Fruit fly (Drosophila melanogaster) whole organism, embryonic: Measurements from ENCODE around the gene CG42390.

Experiments used
- Abd-B ChIP-seq: fragments of 200-800 bp; sonication (Bioruptor generic); optimal IDR thresholded peaks from 2 replicates; lab custom pipeline; 2018; ENCODE audit warnings: missing biosample characterization, mild to moderate bottlenecking, missing genetic modification characterization, moderate library complexity
- Ada2b ChIP-seq: fragments of 200-800 bp; sonication (Bioruptor generic); IDR thresholded peaks from 2 replicates; pipeline ENCODE4 v1.3.6; 2022; ENCODE audit warnings: missing biosample characterization, missing genetic modification characterization
- Aef1 ChIP-seq: fragments of 200-800 bp; sonication (Bioruptor generic); IDR thresholded peaks from 3 replicates; pipeline ENCODE4 v1.3.6; 2022; ENCODE audit warnings: missing biosample characterization, missing genetic modification characterization
- Awh ChIP-seq: fragments of 200-800 bp; sonication (Bioruptor generic); IDR thresholded peaks from 2 replicates; pipeline ENCODE4, ENCODE4 v1.3.6; 2022; ENCODE audit warnings: missing biosample characterization, missing genetic modification characterization
- BEAF-32 ChIP-seq: fragments of 200-800 bp; sonication (Bioruptor generic); optimal IDR thresholded peaks from 3 replicates; lab custom pipeline; 2017; ENCODE audit warnings: missing biosample characterization, missing genetic modification characterization, mild to moderate bottlenecking, moderate library complexity, missing genetic modification reagents
- CG10979 ChIP-seq: fragments of 200-800 bp; sonication (Bioruptor generic); optimal IDR thresholded peaks from 2 replicates; lab custom pipeline; 2018; ENCODE audit warnings: missing biosample characterization, mild to moderate bottlenecking, missing genetic modification characterization, moderate library complexity
- CG11247 ChIP-seq: fragments of 200-800 bp; sonication (Bioruptor generic); IDR thresholded peaks from 2 replicates; pipeline ENCODE4 v1.3.6; 2022; ENCODE audit warnings: missing biosample characterization, missing genetic modification characterization
- CG1233 ChIP-seq: fragments of 200-800 bp; sonication (Bioruptor generic); optimal IDR thresholded peaks from 4 replicates; lab custom pipeline; 2018; ENCODE audit warnings: missing biosample characterization, mild to moderate bottlenecking, missing genetic modification characterization
- CG13424 ChIP-seq: fragments of 200-800 bp; sonication (Bioruptor generic); optimal IDR thresholded peaks from 2 replicates; lab custom pipeline; 2019; ENCODE audit warnings: missing biosample characterization, mild to moderate bottlenecking, missing genetic modification characterization, moderate library complexity
- CG1529 ChIP-seq: fragments of 200-800 bp; sonication (Bioruptor generic); optimal IDR thresholded peaks from 3 replicates; lab custom pipeline; 2018; ENCODE audit warnings: missing biosample characterization, missing genetic modification characterization
- CG17361 ChIP-seq: fragments of 200-800 bp; sonication (Bioruptor generic); IDR thresholded peaks from 3 replicates; pipeline ENCODE4 v1.3.6; 2022; ENCODE audit warnings: missing biosample characterization, missing genetic modification characterization
- CG2678 ChIP-seq: fragments of 200-800 bp; sonication (Bioruptor generic); optimal IDR thresholded peaks from 3 replicates; lab custom pipeline; 2019; ENCODE audit warnings: missing biosample characterization, mild to moderate bottlenecking, missing genetic modification characterization, moderate library complexity
- CG3407 ChIP-seq: fragments of 200-800 bp; sonication (Bioruptor generic); optimal IDR thresholded peaks from 2 replicates; lab custom pipeline; 2018; ENCODE audit warnings: missing biosample characterization, mild to moderate bottlenecking, missing genetic modification characterization
- CG4424 ChIP-seq: fragments of 200-800 bp; sonication (Bioruptor generic); optimal IDR thresholded peaks from 3 replicates; lab custom pipeline; 2016; ENCODE audit warnings: missing biosample characterization, missing genetic modification characterization
- CG6272 ChIP-seq: fragments of 200-800 bp; sonication (Bioruptor generic); IDR thresholded peaks from 2 replicates; pipeline ENCODE4 v1.3.6; 2022; ENCODE audit warnings: missing biosample characterization, missing genetic modification characterization
- CG6813 ChIP-seq: fragments of 200-800 bp; sonication (Bioruptor generic); optimal IDR thresholded peaks from 2 replicates; lab custom pipeline; 2017; ENCODE audit warnings: missing biosample characterization, missing genetic modification characterization, mild to moderate bottlenecking, moderate library complexity, missing genetic modification reagents
- CG6854 ChIP-seq: fragments of 200-800 bp; sonication (Bioruptor generic); optimal IDR thresholded peaks from 3 replicates; lab custom pipeline; 2017; ENCODE audit warnings: missing biosample characterization, mild to moderate bottlenecking, missing genetic modification characterization
- CG9609 ChIP-seq: fragments of 200-800 bp; sonication (Bioruptor generic); optimal IDR thresholded peaks from 3 replicates; lab custom pipeline; 2016; ENCODE audit warnings: missing biosample characterization, missing genetic modification characterization
- Dek ChIP-seq: fragments of 200-800 bp; sonication (Bioruptor generic); optimal IDR thresholded peaks from 3 replicates; lab custom pipeline; 2019; ENCODE audit warnings: missing biosample characterization, mild to moderate bottlenecking, missing genetic modification characterization, moderate library complexity
- HLHmδ ChIP-seq: fragments of 200-800 bp; sonication (Bioruptor generic); optimal IDR thresholded peaks from 2 replicates; lab custom pipeline; 2018; ENCODE audit warnings: missing biosample characterization, mild to moderate bottlenecking, missing genetic modification characterization, moderate library complexity
- HmgD ChIP-seq: fragments of 200-800 bp; sonication (Bioruptor generic); optimal IDR thresholded peaks from 3 replicates; lab custom pipeline; 2016; ENCODE audit warnings: missing biosample characterization, missing genetic modification characterization
- Hsf ChIP-seq: fragments of 200-800 bp; sonication (Bioruptor generic); optimal IDR thresholded peaks from 3 replicates; lab custom pipeline; 2016; ENCODE audit warnings: missing biosample characterization, missing genetic modification characterization
- Lim3 ChIP-seq: fragments of 200-800 bp; sonication (Bioruptor generic); IDR thresholded peaks from 2 replicates; pipeline ENCODE4 v1.3.6; 2022; ENCODE audit warnings: missing biosample characterization, missing genetic modification characterization
- MESR4 ChIP-seq: fragments of 200-800 bp; sonication (Bioruptor generic); optimal IDR thresholded peaks from 2 replicates; lab custom pipeline; 2018; ENCODE audit warnings: missing biosample characterization, mild to moderate bottlenecking, missing genetic modification characterization, moderate library complexity
- Oaz ChIP-seq: fragments of 200-800 bp; sonication (Bioruptor generic); IDR thresholded peaks from 2 replicates; pipeline ENCODE4 v1.3.6; 2022; ENCODE audit warnings: missing biosample characterization, missing genetic modification characterization
- ab ChIP-seq: fragments of 200-800 bp; sonication (Bioruptor generic); optimal IDR thresholded peaks from 2 replicates; lab custom pipeline; 2016; ENCODE audit warnings: missing biosample characterization, missing genetic modification characterization
- abd-A ChIP-seq: fragments of 200-800 bp; sonication (Bioruptor generic); optimal IDR thresholded peaks from 3 replicates; lab custom pipeline; 2019; ENCODE audit warnings: missing biosample characterization, mild to moderate bottlenecking, missing genetic modification characterization, moderate library complexity
- az2 ChIP-seq: fragments of 200-800 bp; sonication (Bioruptor generic); optimal IDR thresholded peaks from 3 replicates; lab custom pipeline; 2016; ENCODE audit warnings: missing biosample characterization, missing genetic modification characterization
- chm ChIP-seq: fragments of 200-800 bp; sonication (Bioruptor generic); IDR thresholded peaks from 2 replicates; pipeline ENCODE4 v1.3.6; 2022; ENCODE audit warnings: missing biosample characterization, missing genetic modification characterization
- dpn ChIP-seq, 2 experiments: fragments of 200-800 bp; sonication (Bioruptor generic); optimal IDR thresholded peaks; 3 replicates each; lab custom pipeline; 2016; ENCODE audit warnings: missing biosample characterization in 2 of 2, missing genetic modification characterization in 2 of 2
- gcm2 ChIP-seq: fragments of 200-800 bp; sonication (Bioruptor generic); optimal IDR thresholded peaks from 2 replicates; lab custom pipeline; 2016; ENCODE audit warnings: missing biosample characterization, missing genetic modification characterization
- grau ChIP-seq: fragments of 200-800 bp; optimal IDR thresholded peaks from 3 replicates; lab custom pipeline; 2019; ENCODE audit warnings: missing biosample characterization, mild to moderate bottlenecking, missing genetic modification characterization, moderate library complexity
- her ChIP-seq: fragments of 200-800 bp; sonication (Bioruptor generic); optimal IDR thresholded peaks from 2 replicates; lab custom pipeline; 2016; ENCODE audit warnings: missing biosample characterization, missing genetic modification characterization
- ken ChIP-seq: fragments of 200-800 bp; sonication (Bioruptor generic); IDR thresholded peaks from 3 replicates; pipeline ENCODE4 v1.3.6; 2022; ENCODE audit warnings: missing biosample characterization, missing genetic modification characterization
- lmd ChIP-seq: fragments of 200-800 bp; sonication (Bioruptor generic); IDR thresholded peaks from 2 replicates; pipeline ENCODE4 v1.3.6; 2022; ENCODE audit warnings: missing biosample characterization, missing genetic modification characterization
- lov ChIP-seq, 2 experiments: fragments of 200-800 bp in 1 of 2; fragments of >200 bp in 1 of 2; sonication (Bioruptor generic) in 1 of 2; IDR thresholded peaks in 1 of 2; optimal IDR thresholded peaks in 1 of 2; 2 replicates in 1 of 2; 3 replicates in 1 of 2; pipeline versions ENCODE4 v1.3.6 to Lab custom; 2017 to 2022; ENCODE audit warnings: missing biosample characterization in 1 of 2, missing genetic modification characterization in 1 of 2
- oc ChIP-seq: fragments of 200-800 bp; sonication (Bioruptor generic); optimal IDR thresholded peaks from 2 replicates; lab custom pipeline; 2018; ENCODE audit warnings: missing biosample characterization, mild to moderate bottlenecking, missing genetic modification characterization, moderate library complexity
- pum ChIP-seq: fragments of 200-800 bp; sonication (Bioruptor generic); optimal IDR thresholded peaks from 2 replicates; lab custom pipeline; 2016; ENCODE audit warnings: missing biosample characterization, missing genetic modification characterization
- ranshi ChIP-seq: fragments of 200-800 bp; sonication (Bioruptor generic); IDR thresholded peaks from 2 replicates; pipeline ENCODE4 v1.3.6; 2022; ENCODE audit warnings: missing biosample characterization, missing genetic modification characterization
- salm ChIP-seq: fragments of 200-800 bp; sonication (Bioruptor generic); optimal IDR thresholded peaks from 2 replicates; lab custom pipeline; 2018; ENCODE audit warnings: missing biosample characterization, mild to moderate bottlenecking, missing genetic modification characterization
- sc ChIP-seq, 3 experiments: fragments of >200 bp in 2 of 3; fragments of 200-800 bp in 1 of 3; sonication (Bioruptor generic) in 1 of 3; optimal IDR thresholded peaks; 2 replicates in 2 of 3; 3 replicates in 1 of 3; lab custom pipeline; 2017; ENCODE audit warnings: mild to moderate bottlenecking in 1 of 3, missing biosample characterization in 1 of 3, missing genetic modification characterization in 1 of 3, missing genetic modification reagents in 1 of 3
- sens ChIP-seq: fragments of 200-800 bp; sonication (Bioruptor generic); peaks from one replicate; lab custom pipeline; 2016; ENCODE audit warnings: missing biosample characterization, missing genetic modification characterization
- shn ChIP-seq: fragments of 200-800 bp; sonication (Bioruptor generic); optimal IDR thresholded peaks from 3 replicates; lab custom pipeline; 2016; ENCODE audit warnings: missing biosample characterization, missing genetic modification characterization
- trh ChIP-seq: fragments of 200-800 bp; sonication (Bioruptor generic); optimal IDR thresholded peaks from 2 replicates; lab custom pipeline; 2016; ENCODE audit warnings: missing biosample characterization, missing genetic modification characterization
- unpg ChIP-seq: fragments of 200-800 bp; sonication (Bioruptor generic); optimal IDR thresholded peaks from 3 replicates; lab custom pipeline; 2018; ENCODE audit warnings: missing biosample characterization, mild to moderate bottlenecking, missing genetic modification characterization, moderate library complexity
- zfh1 ChIP-seq: fragments of 200-800 bp; sonication (Bioruptor generic); IDR thresholded peaks from 3 replicates; pipeline ENCODE4 v1.3.6; 2022; ENCODE audit warnings: missing biosample characterization, missing genetic modification characterization

Gene CG42390

DNA sequence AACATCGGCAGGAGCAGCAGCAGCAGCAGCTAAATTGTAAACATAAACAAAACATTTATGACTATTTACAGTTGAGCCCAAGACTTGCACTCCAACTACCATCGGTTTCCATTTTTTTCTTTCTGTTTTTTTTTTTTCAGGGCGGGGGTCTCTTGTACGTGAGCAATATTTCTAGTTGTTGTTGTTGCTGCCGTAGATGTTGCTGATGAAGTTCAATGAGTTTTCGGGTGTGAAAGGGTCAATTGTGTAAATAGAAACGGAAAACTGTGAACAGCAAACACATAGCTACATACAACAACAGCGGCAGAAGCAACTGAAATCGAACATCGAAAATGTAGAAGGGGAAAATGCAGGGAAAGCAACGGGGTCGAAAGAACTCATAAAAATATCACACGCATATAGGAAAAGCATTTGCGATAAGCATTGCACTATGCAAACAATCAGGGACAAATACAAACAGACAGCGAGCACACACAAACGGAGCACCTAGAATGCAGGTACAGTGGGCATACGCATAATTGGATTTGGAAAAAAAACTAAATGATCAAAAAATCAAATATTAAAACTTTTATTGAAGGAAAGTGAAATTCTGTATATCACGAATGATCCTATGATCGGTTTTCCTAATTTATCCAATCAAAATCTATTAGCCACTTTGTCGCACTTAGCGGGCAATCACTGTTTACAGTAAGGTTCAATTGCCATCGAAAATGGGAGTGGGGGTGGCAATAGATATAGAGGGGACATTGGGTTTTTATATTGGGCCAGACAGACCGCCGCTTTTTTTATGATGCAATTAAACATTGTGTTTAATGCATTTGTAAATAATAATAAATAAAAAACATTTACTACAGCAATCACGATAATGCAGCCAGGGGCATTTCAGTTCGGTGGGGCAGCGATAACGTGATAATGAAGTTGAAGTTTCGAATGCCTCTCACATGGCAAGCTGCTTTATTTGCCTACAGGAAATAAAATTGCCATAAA, 25.9 kb downstream of the CG42390 start (continued):
- TF ChIP-seq ab (GFP tag; lab: Kevin White, UChicago): peak; percentile 48
- TF ChIP-seq CG17361 (GFP tag; lab: Robert Waterston, UW): peak; percentile 93
- peak; percentile 37 for TF ChIP-seq her
- TF ChIP-seq CG1233 (GFP tag; lab: Kevin White, UChicago): peak; percentile 57
- no peak for TF ChIP-seq HmgD (GFP tag; lab: Kevin White, UChicago)
- TF ChIP-seq Lim3 (GFP tag; lab: Robert Waterston, UW): peak; percentile 33; the same call in 1 of the 2 replicates
- peak; percentile 53 for TF ChIP-seq gcm2 (GFP tag; lab: Kevin White, UChicago)
- peak; percentile 85; the same call in 1 of the 2 replicates for TF ChIP-seq ranshi (GFP tag; lab: Robert Waterston, UW)
- TF ChIP-seq Ada2b (GFP tag; lab: Robert Waterston, UW): peak; percentile 74
- peak; percentile 77 for TF ChIP-seq CG6813
- TF ChIP-seq abd-A: no peak
- TF ChIP-seq CG1529 (GFP tag; lab: Kevin White, UChicago): peak; percentile 76
- peak; percentile 64 for TF ChIP-seq Hsf (GFP tag; lab: Kevin White, UChicago)
- TF ChIP-seq dpn (GFP tag; optimal IDR thresholded peaks at IDR 0.05; lab: Kevin White, UChicago): peak; percentile 61 to 80
- peak; percentile 76 for TF ChIP-seq CG4424
- peak; percentile 79 for TF ChIP-seq az2 (GFP tag; lab: Kevin White, UChicago)
- peak; percentile 83 for TF ChIP-seq Awh
- TF ChIP-seq CG6854 (GFP tag; lab: Kevin White, UChicago): peak; percentile 25
- peak; percentile 61 for TF ChIP-seq shn (GFP tag; lab: Kevin White, UChicago)

DNA sequence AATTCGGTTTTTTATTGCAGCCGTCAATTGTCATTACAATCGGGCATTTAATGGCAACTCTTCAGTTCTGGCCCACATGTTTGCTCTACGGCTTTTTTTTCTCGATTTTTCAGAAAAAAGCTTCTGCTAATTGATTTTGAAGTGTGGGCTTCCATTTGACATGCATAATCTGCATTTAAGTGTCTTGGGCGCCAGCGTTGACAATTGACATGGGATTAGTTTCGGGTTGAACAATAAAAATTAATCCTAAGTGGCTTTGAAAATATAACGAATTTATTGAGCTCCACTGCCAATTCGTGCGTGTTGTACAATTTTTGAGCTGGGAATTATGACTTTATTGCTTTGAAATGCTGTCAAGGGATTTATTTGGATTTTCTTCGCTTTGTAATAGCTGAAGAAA, 26.7 kb downstream of the CG42390 start:
- TF ChIP-seq Abd-B (GFP tag; lab: Kevin White, UChicago) (peak; percentile 13), ken (no peak), oc (tag; lab: Kevin White, UChicago) (peak; percentile 84), sens (GFP tag; lab: Kevin White, UChicago) (peak; percentile 50), lmd (no peak), chm (GFP tag; lab: Robert Waterston, UW) (0 out of 2 replicates have a peak, but pooled peaks have one; percentile 7)

DNA sequence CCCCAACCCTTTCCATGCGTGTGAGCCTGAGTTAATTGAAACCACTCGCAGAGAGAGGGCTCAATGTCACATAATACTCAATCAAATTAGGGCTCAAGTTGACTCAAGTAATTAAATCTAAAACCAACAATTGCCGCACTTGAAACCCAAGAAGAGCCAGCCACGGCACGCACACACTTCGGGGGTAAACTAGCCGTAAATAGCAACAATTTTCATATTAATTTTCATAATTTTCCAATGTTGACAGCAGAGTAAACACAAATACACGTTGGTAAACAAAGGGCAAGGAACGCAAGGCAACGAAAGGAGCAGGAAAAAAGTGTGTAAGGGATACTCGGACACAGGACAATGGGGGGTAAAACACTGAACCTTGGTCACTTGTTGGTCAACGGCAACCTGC, 27.6 kb downstream of the CG42390 start:
- TF ChIP-seq Aef1 (GFP tag; lab: Robert Waterston, UW) (no peak), CG6272 (GFP tag; lab: Robert Waterston, UW) (no peak), trh (GFP tag; lab: Kevin White, UChicago) (no peak), lov (optimal IDR thresholded peaks at IDR 0.05; lab: Kevin White, UChicago) (no peak), lov (GFP tag; IDR thresholded peaks at IDR 0.05; lab: Robert Waterston, UW) (peak; percentile 73; the same call in 2 of the 3 replicates), Abd-B (GFP tag; lab: Kevin White, UChicago) (no peak), salm (tag; lab: Kevin White, UChicago) (no peak), CG9609 (GFP tag; lab: Kevin White, UChicago) (no peak), grau (tag; lab: Kevin White, UChicago) (no peak), sc (optimal IDR thresholded peaks at IDR 0.05; lab: Kevin White, UChicago) (no peak), sc (GFP tag; optimal IDR thresholded peaks at IDR 0.05; lab: Kevin White, UChicago) (peak; percentile 15), CG2678 (tag; lab: Kevin White, UChicago) (peak; percentile 40), CG11247 (GFP tag; lab: Robert Waterston, UW) (no peak), pum (GFP tag; lab: Kevin White, UChicago) (no peak), BEAF-32 (GFP tag; lab: Kevin White, UChicago) (no peak), CG13424 (tag; lab: Kevin White, UChicago) (peak; percentile 11), CG10979 (no peak), Oaz (GFP tag; lab: Robert Waterston, UW) (no peak), zfh1 (GFP tag; lab: Robert Waterston, UW) (peak; percentile 47; the same call in 1 of the 3 replicates), HLHmδ (GFP tag; lab: Kevin White, UChicago) (no peak), MESR4 (GFP tag; lab: Kevin White, UChicago) (no peak), CG3407 (peak; percentile 57), Dek (tag; lab: Kevin White, UChicago) (no peak), unpg (GFP tag; lab: Kevin White, UChicago) (peak; percentile 12)
